Fruit fly (Drosophila melanogaster): Measurements from ENCODE around the gene CG7115.
A peak's percentile ranks its signal among the peaks of the same experiment; 100 is the strongest.

Gene CG7115

dm6 chr2L:7782788-7783401 lies 38.1 kb upstream of the CG7115 start, which contains the start of gene Brd7-9 (continued):
- TF ChIP-seq dimm (GFP tag; IDR thresholded peaks at IDR 0.05) (no peak), CG17385 (GFP tag; optimal IDR thresholded peaks at IDR 0.05) (peak; percentile 66), Gsc (GFP tag; IDR thresholded peaks at IDR 0.05) (no peak), cwo (GFP tag; optimal IDR thresholded peaks at IDR 0.05) (peak; percentile 72), CG10462 (GFP tag; optimal IDR thresholded peaks at IDR 0.05) (peak; percentile 27), lbe (GFP tag; optimal IDR thresholded peaks at IDR 0.05) (no peak), Aef1 (GFP tag; IDR thresholded peaks at IDR 0.05) (peak; percentile 60), lola (GFP tag; optimal IDR thresholded peaks at IDR 0.05) (peak in 1 of 3 experiments; percentile 54), ci (GFP tag; IDR thresholded peaks at IDR 0.05) (peak; percentile 92), CG10959 (GFP tag; IDR thresholded peaks at IDR 0.05) (peak; percentile 63), CG17912 (GFP tag; optimal IDR thresholded peaks at IDR 0.05) (no peak), pros (GFP tag; optimal IDR thresholded peaks at IDR 0.05) (no peak), ab (GFP tag; optimal IDR thresholded peaks at IDR 0.05) (no peak), hbn (GFP tag; IDR thresholded peaks at IDR 0.05; ENCODE audit: partially characterized antibody) (no peak; the same call in 1 of the 2 replicates), CG10366 (GFP tag; IDR thresholded peaks at IDR 0.05) (peak; percentile 73), az2 (GFP tag; optimal IDR thresholded peaks at IDR 0.05) (peak; percentile 70), Hr3 (GFP tag; optimal IDR thresholded peaks at IDR 0.05) (peak; percentile 49), Chrac-16 (GFP tag; optimal IDR thresholded peaks at IDR 0.05) (peak; percentile 52), CG13296 (GFP tag; optimal IDR thresholded peaks at IDR 0.05) (peak; percentile 70), ftz-f1 (GFP tag; optimal IDR thresholded peaks at IDR 0.05) (no peak), dpn (GFP tag; optimal IDR thresholded peaks at IDR 0.05) (peak; percentile 60 to 78), Hand (GFP tag; optimal IDR thresholded peaks at IDR 0.05) (peak; percentile 55), CG12299 (tag; optimal IDR thresholded peaks at IDR 0.05) (peak; percentile 56), CTCF (GFP tag; optimal IDR thresholded peaks at IDR 0.05) (peak; percentile 36), esg (GFP tag; conservative IDR thresholded peaks at IDR 0.05) (peak; percentile 63), Xbp1 (GFP tag; optimal IDR thresholded peaks at IDR 0.05) (peak; percentile 78), CG3163 (GFP tag; optimal IDR thresholded peaks at IDR 0.05) (peak; percentile 13), exex (tag; optimal IDR thresholded peaks at IDR 0.05) (no peak), sd (tag; optimal IDR thresholded peaks at IDR 0.05) (no peak), CG7357 (GFP tag; IDR thresholded peaks at IDR 0.05) (peak; percentile 49; the same call in 1 of the 3 replicates), CG43689 (GFP tag; IDR thresholded peaks at IDR 0.05) (peak; percentile 43; the same call in 1 of the 2 replicates), YL-1 (GFP tag; optimal IDR thresholded peaks at IDR 0.05) (peak; percentile 88), sna (GFP tag; IDR thresholded peaks at IDR 0.05; ENCODE audit: partially characterized antibody) (peak; percentile 43), CG3995 (GFP tag; optimal IDR thresholded peaks at IDR 0.05) (peak; percentile 25), pnt (GFP tag; optimal IDR thresholded peaks at IDR 0.05) (peak; percentile 57), CG11398 (GFP tag; optimal IDR thresholded peaks at IDR 0.05) (no peak), tx (GFP tag; optimal IDR thresholded peaks at IDR 0.05) (no peak), stc (GFP tag; IDR thresholded peaks at IDR 0.05) (peak; percentile 83), NFAT (GFP tag; IDR thresholded peaks at IDR 0.05) (peak; percentile 84), CG1603 (tag; optimal IDR thresholded peaks at IDR 0.05) (peak; percentile 79), Vsx1 (GFP tag; optimal IDR thresholded peaks at IDR 0.05) (peak; percentile 56), CG6813 (GFP tag; optimal IDR thresholded peaks at IDR 0.05) (peak; percentile 76), Fer3 (tag; optimal IDR thresholded peaks at IDR 0.05) (peak; percentile 62), Atf3 (GFP tag; optimal IDR thresholded peaks at IDR 0.05) (peak; percentile 28), otp (GFP tag; IDR thresholded peaks at IDR 0.05) (peak; percentile 77), Abd-B (GFP tag; optimal IDR thresholded peaks at IDR 0.05) (no peak), CG7556 (GFP tag; optimal IDR thresholded peaks at IDR 0.05) (peak; percentile 78), Side (GFP tag; optimal IDR thresholded peaks at IDR 0.05) (peak; percentile 69), cad (GFP tag; optimal IDR thresholded peaks at IDR 0.05) (no peak), fru (optimal IDR thresholded peaks at IDR 0.05) (no peak), hth (optimal IDR thresholded peaks at IDR 0.05) (no peak)
